Worm (Caenorhabditis elegans): Measurements from ENCODE around the gene ZK892.5.
"Not testable (repeated sequence)": the region's sequence is repeated elsewhere in the genome, so short reads cannot be mapped to it uniquely, and the experiment has no call there.

The ZK892.5 gene

DNA sequence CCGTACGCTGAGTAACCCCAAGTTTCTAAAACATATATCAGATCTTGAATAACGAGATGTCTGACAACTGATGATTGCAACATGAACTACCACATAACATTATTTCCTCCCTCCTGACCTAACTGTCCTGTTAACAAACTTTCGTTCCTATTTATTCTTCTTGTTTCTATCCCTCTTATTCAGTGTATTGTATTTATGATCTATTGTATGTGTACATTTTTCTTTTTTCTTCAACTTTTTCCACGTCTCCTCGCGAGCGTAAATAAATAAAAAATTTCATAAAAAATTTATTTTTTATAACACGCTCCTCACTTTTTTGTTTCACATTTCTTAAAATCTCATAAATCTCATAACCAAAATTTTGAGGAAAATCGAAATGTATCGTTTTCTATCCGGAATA, 1.8 kb upstream of the ZK892.5 start, which contains the start of gene ZK892.4:
TSS of gene ZK892.4 (plus strand) at position 301 of the 400 bp plus-strand sequence.
- TF ChIP-seq lsy-12 (tag; optimal IDR thresholded peaks at IDR 0.05); nfya-1 (tag; optimal IDR thresholded peaks at IDR 0.05; ENCODE audit: insufficient read depth); lin-39 (tag; optimal IDR thresholded peaks at IDR 0.05): not testable (repeated sequence)

DNA sequence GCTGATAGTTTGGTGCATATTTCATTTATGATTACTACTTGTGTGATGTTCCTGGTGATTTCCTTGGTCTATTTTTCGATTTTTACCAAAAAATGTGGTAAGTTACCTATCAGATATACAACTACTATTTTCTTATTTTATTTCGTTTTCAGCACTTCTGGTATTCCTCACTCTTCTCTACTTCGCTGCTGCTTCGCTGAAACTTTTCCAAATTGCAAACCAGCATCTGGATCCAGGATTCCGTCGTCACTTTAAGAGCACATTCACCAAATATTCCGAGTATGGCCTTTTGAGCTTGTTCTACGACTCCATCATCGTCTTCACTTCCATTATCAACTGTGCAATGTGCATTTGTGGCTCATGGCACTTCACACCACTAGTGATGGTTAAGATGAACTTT, 535 bp downstream of the ZK892.5 start:
- TF ChIP-seq eor-1 (tag; optimal IDR thresholded peaks at IDR 0.05), result no peak
- no peak for TF ChIP-seq ztf-11 (tag; optimal IDR thresholded peaks at IDR 0.05)
- no peak for TF ChIP-seq pha-4 (tag; optimal IDR thresholded peaks at IDR 0.05)

DNA sequence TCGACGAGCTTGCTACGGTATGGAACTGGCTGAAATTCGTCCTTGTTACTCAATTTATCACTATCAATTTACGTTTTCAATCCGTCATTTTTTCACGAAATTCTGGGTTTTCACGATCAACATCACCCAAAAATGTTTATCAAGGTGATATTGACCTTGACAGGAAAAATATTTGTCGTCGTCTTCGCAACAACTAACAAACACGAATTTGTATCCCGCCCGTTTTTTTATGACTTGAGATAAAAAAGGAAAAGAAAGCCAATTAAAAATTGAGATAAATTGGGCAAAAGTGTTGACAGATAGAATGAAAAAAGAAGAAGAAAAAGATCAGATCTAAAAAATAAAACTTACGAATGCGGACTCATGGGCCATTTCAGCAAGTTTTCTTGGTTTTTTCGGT, 2.9 kb downstream of the ZK892.5 start:
- no peak for TF ChIP-seq pqm-1 (tag; optimal IDR thresholded peaks at IDR 0.05)
- peak; percentile 5 for TF ChIP-seq nhr-23 (tag; optimal IDR thresholded peaks at IDR 0.05)
- TF ChIP-seq nhr-25 (tag; optimal IDR thresholded peaks at IDR 0.05), result peak; percentile 32

DNA sequence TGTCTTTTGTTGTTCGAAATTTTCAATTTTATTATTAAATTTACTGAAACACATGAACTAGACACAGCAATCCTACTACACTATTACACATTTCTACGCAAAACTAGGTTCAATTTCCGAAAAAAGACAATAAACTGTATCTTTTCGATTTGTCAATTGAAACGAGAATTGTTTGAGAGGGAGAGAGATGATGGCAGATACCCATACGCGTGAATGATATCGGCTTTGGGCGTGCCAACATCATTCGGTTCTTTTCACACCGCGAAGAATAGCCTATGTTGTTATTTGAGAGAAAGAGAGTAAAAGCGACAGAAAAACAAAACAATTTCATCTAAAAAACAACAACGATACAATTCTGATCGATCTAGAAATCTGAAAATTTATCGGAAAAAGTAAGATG, 3.7 kb downstream of the ZK892.5 start:
- TF ChIP-seq ceh-9 (tag; optimal IDR thresholded peaks at IDR 0.05) (no peak), nhr-25 (tag; optimal IDR thresholded peaks at IDR 0.05) (peak; percentile 2)

DNA sequence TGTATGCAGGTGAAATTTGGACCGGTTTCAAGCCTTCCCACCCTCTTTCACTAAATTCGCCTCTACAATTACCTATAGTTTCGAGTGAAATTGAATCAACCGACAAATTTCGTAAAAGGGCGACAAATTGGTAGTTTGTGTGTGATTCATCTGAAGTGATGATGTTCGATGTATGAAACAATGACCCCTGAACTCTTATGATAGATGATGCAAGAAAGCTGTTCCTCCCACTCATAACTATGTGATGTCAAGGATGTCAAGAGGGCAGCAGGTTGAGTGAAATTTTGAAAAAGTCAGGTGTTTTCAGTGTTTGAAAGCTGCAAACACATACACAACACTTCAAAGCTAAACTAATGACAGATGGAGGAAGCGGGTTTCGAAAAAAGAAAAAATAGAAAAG, 4.5 kb downstream of the ZK892.5 start:
- TF ChIP-seq fkh-10 (GFP tag; optimal IDR thresholded peaks at IDR 0.05), result no peak
- TF ChIP-seq ceh-28 (tag; optimal IDR thresholded peaks at IDR 0.05), result no peak
- TF ChIP-seq nhr-11 (tag; optimal IDR thresholded peaks at IDR 0.05), result peak; percentile 47
- TF ChIP-seq ama-1 (optimal IDR thresholded peaks at IDR 0.05), result no peak
- TF ChIP-seq sea-2 (GFP tag; optimal IDR thresholded peaks at IDR 0.05), result no peak
- no peak for TF ChIP-seq hmg-11 (tag; optimal IDR thresholded peaks at IDR 0.05)

DNA sequence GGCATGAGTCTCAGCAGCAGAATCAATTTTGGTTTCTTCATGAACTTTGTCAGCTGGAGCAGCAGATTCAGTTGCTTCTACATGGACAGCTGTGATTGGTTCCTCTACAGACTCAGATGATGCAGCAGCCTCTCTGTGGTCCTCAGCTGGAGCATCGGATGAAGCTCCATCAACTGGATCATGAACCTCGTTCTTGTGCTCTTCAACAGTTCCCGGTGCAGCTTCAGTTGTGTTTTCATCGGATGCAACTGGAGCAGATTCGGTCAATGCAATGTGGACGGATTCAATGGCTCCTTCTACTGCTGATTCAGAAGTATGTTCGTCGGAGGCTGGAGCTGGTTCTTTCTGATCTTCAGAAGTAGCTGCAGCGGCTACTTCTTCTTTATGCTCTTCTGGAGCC, 6.4 kb downstream of the ZK892.5 start:
- TF ChIP-seq unc-62 (GFP tag; optimal IDR thresholded peaks at IDR 0.05) (no peak), nhr-25 (tag; optimal IDR thresholded peaks at IDR 0.05) (no peak), nfya-1 (tag; optimal IDR thresholded peaks at IDR 0.05; ENCODE audit: insufficient read depth) (no peak), hmg-11 (tag; optimal IDR thresholded peaks at IDR 0.05) (no peak), lin-39 (tag; optimal IDR thresholded peaks at IDR 0.05) (no peak), lsy-12 (tag; optimal IDR thresholded peaks at IDR 0.05) (no peak), lin-15B (tag; optimal IDR thresholded peaks at IDR 0.05) (no peak), zag-1 (tag; optimal IDR thresholded peaks at IDR 0.05) (no peak), jun-1 (tag; optimal IDR thresholded peaks at IDR 0.05) (no peak), elt-2 (tag; optimal IDR thresholded peaks at IDR 0.05) (no peak), egl-27 (tag; optimal IDR thresholded peaks at IDR 0.05) (no peak), nhr-23 (tag; optimal IDR thresholded peaks at IDR 0.05) (no peak), egl-5 (tag; optimal IDR thresholded peaks at IDR 0.05) (no peak), ceh-16 (tag; optimal IDR thresholded peaks at IDR 0.05) (no peak)

DNA sequence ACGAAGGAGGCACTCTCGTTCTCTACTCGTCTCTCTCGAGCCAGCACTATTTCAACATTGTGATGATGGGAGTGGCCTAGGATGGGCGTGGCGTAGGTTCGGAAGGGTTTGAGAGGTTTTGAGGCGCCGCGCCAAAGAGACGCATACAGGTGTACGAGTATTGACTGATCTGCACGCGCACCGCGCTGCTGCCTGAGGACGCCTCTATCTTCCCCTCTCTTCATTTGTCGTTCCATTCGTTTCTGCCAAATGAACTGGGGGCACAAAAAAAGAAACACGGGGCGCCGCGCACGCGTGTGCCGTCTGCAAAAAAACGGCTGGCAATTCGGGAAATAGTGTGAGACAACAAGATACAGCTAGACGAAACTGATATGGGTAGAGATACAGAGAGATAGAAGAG, 8.0 kb downstream of the ZK892.5 start, which contains the start of gene lec-2:
TSS of gene lec-2 (minus strand) at position 171 of the 400 bp plus-strand sequence.
- TF ChIP-seq sea-2 (GFP tag; optimal IDR thresholded peaks at IDR 0.05) (no peak), ama-1 (optimal IDR thresholded peaks at IDR 0.05) (no peak), elt-3 (tag; optimal IDR thresholded peaks at IDR 0.05) (no peak), pqm-1 (tag; optimal IDR thresholded peaks at IDR 0.05) (no peak), nhr-11 (tag; optimal IDR thresholded peaks at IDR 0.05) (no peak), ceh-28 (tag; optimal IDR thresholded peaks at IDR 0.05) (no peak), fos-1 (tag; optimal IDR thresholded peaks at IDR 0.05) (no peak), mdl-1 (tag; optimal IDR thresholded peaks at IDR 0.05) (no peak), nhr-23 (tag; optimal IDR thresholded peaks at IDR 0.05) (no peak), pha-4 (tag; optimal IDR thresholded peaks at IDR 0.05) (peak; percentile 54), nfya-1 (tag; optimal IDR thresholded peaks at IDR 0.05; ENCODE audit: insufficient read depth) (peak; percentile 36), ceh-16 (tag; optimal IDR thresholded peaks at IDR 0.05) (no peak), nhr-67 (tag; optimal IDR thresholded peaks at IDR 0.05) (no peak)

DNA sequence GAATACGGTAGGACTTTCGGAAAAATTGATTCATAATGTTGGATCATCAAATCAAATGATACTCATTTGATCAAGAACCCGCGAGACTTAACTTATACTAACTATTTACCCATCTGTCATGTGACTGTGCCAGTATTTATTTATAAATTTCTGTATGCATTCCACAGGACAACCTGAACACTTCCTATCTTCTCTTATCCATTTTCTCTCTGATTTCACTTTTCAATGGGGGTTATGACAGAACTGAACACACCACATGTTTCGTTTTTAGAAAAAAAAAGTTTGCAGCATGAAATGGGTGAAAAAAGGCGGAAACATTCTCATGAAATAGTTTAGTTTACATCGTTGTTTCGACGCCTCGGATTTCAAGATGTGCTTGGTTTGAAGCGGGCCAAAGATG, 9.5 kb downstream of the ZK892.5 start:
- no peak for TF ChIP-seq unc-39 (tag; optimal IDR thresholded peaks at IDR 0.05)
- no peak for TF ChIP-seq elt-2 (tag; optimal IDR thresholded peaks at IDR 0.05)
- TF ChIP-seq nhr-76 (tag; optimal IDR thresholded peaks at IDR 0.05), result no peak
- no peak for TF ChIP-seq tbx-2 (tag; optimal IDR thresholded peaks at IDR 0.05)
- TF ChIP-seq aly-2 (tag; optimal IDR thresholded peaks at IDR 0.05), result no peak
- no peak for TF ChIP-seq nhr-28 (tag; optimal IDR thresholded peaks at IDR 0.05)
- no peak for TF ChIP-seq elt-1 (tag; optimal IDR thresholded peaks at IDR 0.05)

Data from whole organism, L3 larva.